Fruit fly (Drosophila melanogaster): ENCODE measurements around the gene dnt.

- no peak for TF ChIP-seq Sox102F (GFP tag; optimal IDR thresholded peaks at IDR 0.05)
- no peak for TF ChIP-seq CG6854 (GFP tag; optimal IDR thresholded peaks at IDR 0.05)
- TF ChIP-seq CG10669 (GFP tag; optimal IDR thresholded peaks at IDR 0.05): no peak
- TF ChIP-seq CG16779 (tag; optimal IDR thresholded peaks at IDR 0.05): no peak
- TF ChIP-seq eg (GFP tag; IDR thresholded peaks at IDR 0.05): no peak
- no peak for TF ChIP-seq esn (GFP tag; optimal IDR thresholded peaks at IDR 0.05)
- TF ChIP-seq CG8319 (GFP tag; optimal IDR thresholded peaks at IDR 0.05): no peak
- no peak for TF ChIP-seq salr (GFP tag; optimal IDR thresholded peaks at IDR 0.05)
- TF ChIP-seq fd59A (GFP tag; optimal IDR thresholded peaks at IDR 0.05): no peak
- no peak for TF ChIP-seq cyc (GFP tag; optimal IDR thresholded peaks at IDR 0.05)
- no peak for TF ChIP-seq fd85E (GFP tag; optimal IDR thresholded peaks at IDR 0.05)
- no peak for TF ChIP-seq CG15336 (GFP tag; IDR thresholded peaks at IDR 0.05)
- TF ChIP-seq CG8632 (GFP tag; optimal IDR thresholded peaks at IDR 0.05): no peak
- no peak for TF ChIP-seq CG10631 (GFP tag; optimal IDR thresholded peaks at IDR 0.05)
These were observed 1.0 kb upstream of the dnt start, which contains the start of gene CG13086 for dm6 chr2L:19364075-19364474.
